Worm (Caenorhabditis elegans) whole organism, early embryonic: Measurements from ENCODE around the gene nhr-67.

Experiments used
- B0310.2 ChIP-seq: sonication (generic microtip); optimal IDR thresholded peaks from 2 replicates; lab custom pipeline; 2016; ENCODE audit warnings: mild to moderate bottlenecking, missing genetic modification characterization, missing compliant biosample characterization
- ama-1 ChIP-seq: fragments of 150-350 bp; optimal IDR thresholded peaks from 2 replicates; lab custom pipeline; 2014
- ceh-13 ChIP-seq: fragments of 200-800 bp; sonication (Bioruptor generic); optimal IDR thresholded peaks from 2 replicates; lab custom pipeline; 2018; ENCODE audit warnings: mild to moderate bottlenecking, missing genetic modification characterization, missing compliant biosample characterization
- ceh-36 ChIP-seq: sonication (generic microtip); optimal IDR thresholded peaks from 2 replicates; lab custom pipeline; 2016; ENCODE audit warnings: missing genetic modification characterization, inconsistent platforms, missing compliant biosample characterization
- pes-1 ChIP-seq: fragments of 200-800 bp; sonication (Bioruptor generic); IDR thresholded peaks from 2 replicates; pipeline ENCODE4 v1.3.6; 2022; ENCODE audit warnings: missing genetic modification reagents, missing genetic modification characterization, missing compliant biosample characterization
- sea-1 ChIP-seq: fragments of 200-800 bp; sonication (Bioruptor generic); conservative IDR thresholded peaks from 2 replicates; pipeline ENCODE4 v1.3.6; 2022; ENCODE audit warnings: missing genetic modification characterization, missing compliant biosample characterization
- tra-4 ChIP-seq: sonication (generic microtip); optimal IDR thresholded peaks from 2 replicates; lab custom pipeline; 2017; ENCODE audit warnings: missing genetic modification characterization, missing compliant biosample characterization

- TF ChIP-seq tra-4 (tag; lab: Kevin White, UChicago) (no peak), pes-1 (GFP tag; lab: Robert Waterston, UW) (no peak), ceh-36 (tag; lab: Kevin White, UChicago) (no peak), ceh-13 (no peak), B0310.2 (no peak), sea-1 (GFP tag; lab: Robert Waterston, UW) (no peak), ama-1 (lab: Kevin White, UChicago) (no peak)
Measured at ce11 chrIV:11212978-11213377, 43.4 kb downstream of the nhr-67 start.
